Worm (Caenorhabditis elegans): ENCODE results near the gene F42A9.6.

DNA sequence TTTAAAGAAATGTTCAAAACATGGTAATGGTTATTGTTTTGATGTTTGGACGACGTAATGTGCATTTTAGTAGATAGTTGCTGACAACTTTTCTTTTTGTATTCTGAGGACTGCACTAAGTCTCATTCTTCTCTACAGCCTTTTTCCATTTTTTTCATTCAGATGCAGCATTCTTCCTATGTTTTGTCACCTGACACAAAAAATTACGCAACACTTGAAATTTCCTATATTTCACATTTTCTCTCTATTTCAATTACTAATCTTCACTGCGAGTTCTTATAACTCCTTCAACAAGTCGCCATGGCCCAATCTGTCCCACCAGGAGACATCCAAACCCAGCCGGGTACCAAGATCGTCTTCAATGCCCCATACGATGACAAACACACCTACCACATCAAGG lies 37.9 kb upstream of the F42A9.6 start, which contains the start of gene Y59H11AM.1:
- TF ChIP-seq ama-1 (optimal IDR thresholded peaks at IDR 0.05) = no peak
- TF ChIP-seq nhr-11 (tag; optimal IDR thresholded peaks at IDR 0.05) = no peak
- TF ChIP-seq nhr-12 (tag; optimal IDR thresholded peaks at IDR 0.05) = no peak
- TF ChIP-seq ztf-11 (tag; optimal IDR thresholded peaks at IDR 0.05) = no peak
- TF ChIP-seq ceh-28 (tag; optimal IDR thresholded peaks at IDR 0.05) = no peak
- no peak for TF ChIP-seq nhr-28 (tag; optimal IDR thresholded peaks at IDR 0.05)
- no peak for TF ChIP-seq nhr-237 (tag; optimal IDR thresholded peaks at IDR 0.05)
- TF ChIP-seq fos-1 (tag; optimal IDR thresholded peaks at IDR 0.05) = no peak
- TF ChIP-seq R02D3.7 (tag; optimal IDR thresholded peaks at IDR 0.05) = no peak
- TF ChIP-seq fkh-10 (GFP tag; optimal IDR thresholded peaks at IDR 0.05) = no peak
- no peak for TF ChIP-seq aly-2 (tag; optimal IDR thresholded peaks at IDR 0.05)
- no peak for TF ChIP-seq nfya-1 (tag; optimal IDR thresholded peaks at IDR 0.05; ENCODE audit: insufficient read depth)
- TF ChIP-seq ceh-82 (tag; optimal IDR thresholded peaks at IDR 0.05) = no peak
